Fruit fly (Drosophila melanogaster): ENCODE results near the gene Mgat2.

Mgat2 gene

dm6 chr3R:30056592-30057135 is 34.6 kb upstream of the Mgat2 start, which contains the start of the genes CG7950 and Rpp14a (continued):
- TF ChIP-seq Mad (GFP tag; optimal IDR thresholded peaks at IDR 0.05) = peak; percentile 83
- TF ChIP-seq CG7372 (GFP tag; IDR thresholded peaks at IDR 0.05) = peak; percentile 70; the same call in 1 of the 2 replicates
- peak; percentile 21 for TF ChIP-seq CG30431 (GFP tag; optimal IDR thresholded peaks at IDR 0.05)
- TF ChIP-seq mam (GFP tag; optimal IDR thresholded peaks at IDR 0.05) = peak; percentile 85
- peak; percentile 12 for TF ChIP-seq CG1529 (GFP tag; optimal IDR thresholded peaks at IDR 0.05)
- TF ChIP-seq Fer1 (GFP tag; optimal IDR thresholded peaks at IDR 0.05) = peak; percentile 64
- peak; percentile 62 for TF ChIP-seq CG16779 (GFP tag; IDR thresholded peaks at IDR 0.05)
- TF ChIP-seq gsb (GFP tag; IDR thresholded peaks at IDR 0.05) = peak; percentile 59; the same call in 1 of the 2 replicates
- peak; percentile 58 for TF ChIP-seq CG3838 (GFP tag; optimal IDR thresholded peaks at IDR 0.05)
- no peak for TF ChIP-seq D (optimal IDR thresholded peaks at IDR 0.05)
- no peak for TF ChIP-seq D (GFP tag; optimal IDR thresholded peaks at IDR 0.05)
- peak; percentile 93 for TF ChIP-seq CG9932 (GFP tag; IDR thresholded peaks at IDR 0.05)
- peak; percentile 78 for TF ChIP-seq dmrt11E (tag; optimal IDR thresholded peaks at IDR 0.05)
- no peak for TF ChIP-seq gce (GFP tag; IDR thresholded peaks at IDR 0.05)
- TF ChIP-seq peb (GFP tag; IDR thresholded peaks at IDR 0.05) = no peak
- peak; percentile 44 for TF ChIP-seq CG14667 (GFP tag; IDR thresholded peaks at IDR 0.05)
- peak; percentile 72 for TF ChIP-seq sens-2 (GFP tag; IDR thresholded peaks at IDR 0.05)
- no peak for TF ChIP-seq CG3065 (GFP tag; optimal IDR thresholded peaks at IDR 0.05)
- TF ChIP-seq CG2129 (GFP tag; IDR thresholded peaks at IDR 0.05; ENCODE audit: partially characterized antibody) = no peak
- TF ChIP-seq HLH3B (GFP tag; IDR thresholded peaks at IDR 0.05) = peak; percentile 77
- no peak for TF ChIP-seq CG1647 (GFP tag; optimal IDR thresholded peaks at IDR 0.05)
- no peak for TF ChIP-seq NC2α (GFP tag; optimal IDR thresholded peaks at IDR 0.05)
- TF ChIP-seq CG10431 (GFP tag; optimal IDR thresholded peaks at IDR 0.05) = peak; percentile 22
- 0 out of 2 replicates have a peak, but pooled peaks have one; percentile 20 for TF ChIP-seq crol (GFP tag; IDR thresholded peaks at IDR 0.05)
- peak; percentile 85 for TF ChIP-seq ems (GFP tag; optimal IDR thresholded peaks at IDR 0.05)
- TF ChIP-seq mirr (GFP tag; optimal IDR thresholded peaks at IDR 0.05) = peak; percentile 19
- peak; percentile 48; the same call in 2 of the 4 replicates for TF ChIP-seq Dll (GFP tag; IDR thresholded peaks at IDR 0.05; ENCODE audit: partially characterized antibody)
- peak; percentile 39 for TF ChIP-seq Abd-B (GFP tag; optimal IDR thresholded peaks at IDR 0.05)
- TF ChIP-seq bcd (GFP tag; optimal IDR thresholded peaks at IDR 0.05) = peak; percentile 49
- peak; percentile 65 for TF ChIP-seq CG8924 (tag; optimal IDR thresholded peaks at IDR 0.05)
- TF ChIP-seq Meics (GFP tag; optimal IDR thresholded peaks at IDR 0.05) = peak; percentile 43
- TF ChIP-seq Dip2 (GFP tag; IDR thresholded peaks at IDR 0.05) = no peak
- peak; percentile 96 for TF ChIP-seq Myb (GFP tag; optimal IDR thresholded peaks at IDR 0.05)
- TF ChIP-seq CG4730 (GFP tag; IDR thresholded peaks at IDR 0.05) = peak; percentile 55
- TF ChIP-seq CG5180 (GFP tag; optimal IDR thresholded peaks at IDR 0.05) = no peak
- no peak for TF ChIP-seq Hand (GFP tag; optimal IDR thresholded peaks at IDR 0.05)
- no peak for TF ChIP-seq CG6765 (GFP tag; optimal IDR thresholded peaks at IDR 0.05)
- no peak; the same call in 1 of the 2 replicates for TF ChIP-seq klu (GFP tag; IDR thresholded peaks at IDR 0.05)
- TF ChIP-seq CG5953 (GFP tag; IDR thresholded peaks at IDR 0.05) = peak; percentile 51; the same call in 1 of the 2 replicates
- no peak for TF ChIP-seq pfk (GFP tag; optimal IDR thresholded peaks at IDR 0.05)
- no peak for TF ChIP-seq C15 (GFP tag; IDR thresholded peaks at IDR 0.05)
- no peak for TF ChIP-seq ac (GFP tag; optimal IDR thresholded peaks at IDR 0.05)
- TF ChIP-seq CG8388 (GFP tag; optimal IDR thresholded peaks at IDR 0.05) = peak; percentile 53
- TF ChIP-seq CG32772 (GFP tag; IDR thresholded peaks at IDR 0.05) = peak; percentile 70
- peak; percentile 67 for TF ChIP-seq nmo (GFP tag; optimal IDR thresholded peaks at IDR 0.05)
- TF ChIP-seq CG1602 (GFP tag; optimal IDR thresholded peaks at IDR 0.05) = peak; percentile 84
- peak; percentile 59 for TF ChIP-seq NFAT (GFP tag; IDR thresholded peaks at IDR 0.05)
- peak; percentile 76 for TF ChIP-seq CG16863 (GFP tag; optimal IDR thresholded peaks at IDR 0.05)
- TF ChIP-seq CG3995 (GFP tag; optimal IDR thresholded peaks at IDR 0.05) = peak; percentile 40
- peak; percentile 37 for TF ChIP-seq run (tag; optimal IDR thresholded peaks at IDR 0.05)
- TF ChIP-seq gem (tag; optimal IDR thresholded peaks at IDR 0.05) = peak; percentile 88

Data from whole organism, embryonic.